Fruit fly (Drosophila melanogaster) whole organism, embryonic: ENCODE measurements around the gene egh.
A peak's percentile ranks its signal among the peaks of the same experiment; 100 is the strongest.

Experiments used
- Aef1 ChIP-seq: fragments of 200-800 bp; sonication (Bioruptor generic); IDR thresholded peaks from 3 replicates; pipeline ENCODE4 v1.3.6; 2022; ENCODE audit warnings: missing biosample characterization, missing genetic modification characterization
- BEAF-32 ChIP-seq: fragments of 200-800 bp; sonication (Bioruptor generic); optimal IDR thresholded peaks from 3 replicates; lab custom pipeline; 2017; ENCODE audit warnings: missing biosample characterization, missing genetic modification characterization, mild to moderate bottlenecking, moderate library complexity, missing genetic modification reagents
- CG11696 ChIP-seq: fragments of 200-800 bp; sonication (Bioruptor generic); IDR thresholded peaks from 2 replicates; pipeline ENCODE4 v1.3.6; 2022; ENCODE audit warnings: missing biosample characterization, missing genetic modification characterization
- CG12659 ChIP-seq: fragments of 200-800 bp; sonication (Bioruptor generic); optimal IDR thresholded peaks from 3 replicates; lab custom pipeline; 2017; ENCODE audit warnings: mild to moderate bottlenecking, missing biosample characterization, missing genetic modification reagents, missing genetic modification characterization
- CG14441 ChIP-seq: fragments of 200-800 bp; sonication (Bioruptor generic); IDR thresholded peaks from 2 replicates; pipeline ENCODE4 v1.3.6; 2022; ENCODE audit warnings: missing biosample characterization, missing genetic modification characterization
- CG14860 ChIP-seq: fragments of 200-800 bp; sonication (Bioruptor generic); IDR thresholded peaks from 3 replicates; pipeline ENCODE4 v1.3.6; 2022; ENCODE audit warnings: missing biosample characterization, missing genetic modification characterization; ENCODE audit not compliant: partially characterized antibody
- CG1529 ChIP-seq: fragments of 200-800 bp; sonication (Bioruptor generic); optimal IDR thresholded peaks from 3 replicates; lab custom pipeline; 2018; ENCODE audit warnings: missing biosample characterization, missing genetic modification characterization
- CG15601 ChIP-seq: fragments of 200-800 bp; sonication (Bioruptor generic); optimal IDR thresholded peaks from 3 replicates; lab custom pipeline; 2019; ENCODE audit warnings: missing biosample characterization, mild to moderate bottlenecking, missing genetic modification characterization, moderate library complexity
- CG16815 ChIP-seq: fragments of 200-800 bp; sonication (Bioruptor generic); optimal IDR thresholded peaks from 3 replicates; lab custom pipeline; 2017; ENCODE audit warnings: missing biosample characterization, mild to moderate bottlenecking, missing genetic modification characterization
- CG2120 ChIP-seq: fragments of 200-800 bp; sonication (Bioruptor generic); optimal IDR thresholded peaks from 3 replicates; lab custom pipeline; 2016; ENCODE audit warnings: missing biosample characterization, missing genetic modification characterization
- CG30403 ChIP-seq: fragments of 200-800 bp; sonication (Bioruptor generic); optimal IDR thresholded peaks from 3 replicates; lab custom pipeline; 2016; ENCODE audit warnings: missing biosample characterization, missing genetic modification characterization
- CG3281 ChIP-seq: fragments of 200-800 bp; sonication (Bioruptor generic); optimal IDR thresholded peaks from 3 replicates; lab custom pipeline; 2017; ENCODE audit warnings: missing biosample characterization, mild to moderate bottlenecking, missing genetic modification characterization
- CG3407 ChIP-seq: fragments of 200-800 bp; sonication (Bioruptor generic); optimal IDR thresholded peaks from 2 replicates; lab custom pipeline; 2018; ENCODE audit warnings: missing biosample characterization, mild to moderate bottlenecking, missing genetic modification characterization
- CG3838 ChIP-seq: fragments of 200-800 bp; sonication (Bioruptor generic); optimal IDR thresholded peaks from 3 replicates; lab custom pipeline; 2016; ENCODE audit warnings: missing biosample characterization, missing genetic modification characterization
- CG4854 ChIP-seq: fragments of 200-800 bp; sonication (Bioruptor generic); optimal IDR thresholded peaks from 2 replicates; lab custom pipeline; 2016; ENCODE audit warnings: missing biosample characterization, missing genetic modification characterization, inconsistent platforms
- CG7745 ChIP-seq: fragments of 200-800 bp; sonication (Bioruptor generic); optimal IDR thresholded peaks from 2 replicates; lab custom pipeline; 2018; ENCODE audit warnings: missing biosample characterization, mild to moderate bottlenecking, missing genetic modification characterization, moderate library complexity
- CG7786 ChIP-seq: fragments of 200-800 bp; sonication (Bioruptor generic); optimal IDR thresholded peaks from 2 replicates; lab custom pipeline; 2016; ENCODE audit warnings: missing biosample characterization, missing genetic modification characterization
- CG9437 ChIP-seq: fragments of 200-800 bp; sonication (Bioruptor generic); optimal IDR thresholded peaks from 2 replicates; lab custom pipeline; 2018; ENCODE audit warnings: missing biosample characterization, mild to moderate bottlenecking, missing genetic modification characterization
- Dad ChIP-seq: fragments of 200-800 bp; sonication (Bioruptor generic); optimal IDR thresholded peaks from 3 replicates; lab custom pipeline; 2016; ENCODE audit warnings: missing biosample characterization, missing genetic modification characterization
- Dbx ChIP-seq: fragments of 200-800 bp; sonication (Bioruptor generic); IDR thresholded peaks from 3 replicates; pipeline ENCODE4 v1.3.6; 2022; ENCODE audit warnings: missing biosample characterization, missing genetic modification characterization
- Deaf1 ChIP-seq: fragments of 200-800 bp; optimal IDR thresholded peaks from 3 replicates; lab custom pipeline; 2019; ENCODE audit warnings: missing biosample characterization, mild to moderate bottlenecking, missing genetic modification characterization, moderate library complexity
- Dfd ChIP-seq, 2 experiments: fragments of >200 bp; optimal IDR thresholded peaks; 2 replicates each; lab custom pipeline; 2017; ENCODE audit warnings: missing biosample characterization in 2 of 2, missing genetic modification characterization in 2 of 2
- ERR ChIP-seq: fragments of 200-800 bp; sonication (Bioruptor generic); optimal IDR thresholded peaks from 2 replicates; lab custom pipeline; 2016; ENCODE audit warnings: missing biosample characterization, missing genetic modification characterization
- HLH54F ChIP-seq: fragments of 200-800 bp; sonication (Bioruptor generic); optimal IDR thresholded peaks from 3 replicates; lab custom pipeline; 2016; ENCODE audit warnings: missing biosample characterization, missing genetic modification characterization
- Ptx1 ChIP-seq: fragments of 200-800 bp; sonication (Bioruptor generic); IDR thresholded peaks from 2 replicates; pipeline ENCODE4 v1.3.6; 2022; ENCODE audit warnings: missing biosample characterization, missing genetic modification characterization
- Scr ChIP-seq: fragments of 200-800 bp; sonication (Bioruptor generic); IDR thresholded peaks from 2 replicates; pipeline ENCODE4 v1.3.6; 2022; ENCODE audit warnings: missing biosample characterization, missing genetic modification characterization; ENCODE audit not compliant: partially characterized antibody
- Spps ChIP-seq: fragments of 200-800 bp; sonication (Bioruptor generic); optimal IDR thresholded peaks from 2 replicates; lab custom pipeline; 2018; ENCODE audit warnings: missing biosample characterization, mild to moderate bottlenecking, missing genetic modification characterization
- Sry-δ ChIP-seq: fragments of 200-800 bp; sonication (Bioruptor generic); optimal IDR thresholded peaks from 2 replicates; lab custom pipeline; 2016; ENCODE audit warnings: missing biosample characterization, missing genetic modification characterization
- Usf ChIP-seq: fragments of 200-800 bp; sonication (Bioruptor generic); optimal IDR thresholded peaks from 2 replicates; lab custom pipeline; 2017; ENCODE audit warnings: missing genotype, missing biosample characterization, missing genetic modification characterization
- ac ChIP-seq: fragments of 200-800 bp; sonication (Bioruptor generic); optimal IDR thresholded peaks from 3 replicates; lab custom pipeline; 2017; ENCODE audit warnings: missing biosample characterization, mild to moderate bottlenecking, missing genetic modification characterization
- al ChIP-seq: fragments of 200-800 bp; sonication (Bioruptor generic); IDR thresholded peaks from 2 replicates; pipeline ENCODE4 v1.3.6; 2022; ENCODE audit warnings: missing biosample characterization, missing genetic modification characterization
- ap ChIP-seq: fragments of 200-800 bp; sonication (Bioruptor generic); IDR thresholded peaks from 2 replicates; pipeline ENCODE4 v1.3.6; 2022; ENCODE audit warnings: missing biosample characterization, missing genetic modification characterization
- bab2 ChIP-seq: fragments of 200-800 bp; sonication (Bioruptor generic); optimal IDR thresholded peaks from 2 replicates; lab custom pipeline; 2016; ENCODE audit warnings: missing biosample characterization, missing genetic modification characterization
- bsh ChIP-seq, 2 experiments: fragments of 200-800 bp; sonication (Bioruptor generic); optimal IDR thresholded peaks; 2 replicates each; lab custom pipeline; 2017 to 2018; ENCODE audit warnings: mild to moderate bottlenecking in 2 of 2, missing biosample characterization in 2 of 2, missing genetic modification characterization in 2 of 2, moderate library complexity in 1 of 2
- btn ChIP-seq: fragments of 200-800 bp; sonication (Bioruptor generic); optimal IDR thresholded peaks from 2 replicates; lab custom pipeline; 2016; ENCODE audit warnings: missing biosample characterization, missing genetic modification characterization
- cato ChIP-seq: fragments of 200-800 bp; sonication (Bioruptor generic); optimal IDR thresholded peaks from 2 replicates; lab custom pipeline; 2016; ENCODE audit warnings: missing biosample characterization, missing genetic modification characterization, borderline replicate concordance
- chinmo ChIP-seq: fragments of 200-800 bp; sonication (Bioruptor generic); IDR thresholded peaks from 4 replicates; pipeline ENCODE4 v1.3.6; 2022; ENCODE audit warnings: missing biosample characterization, missing genetic modification characterization; ENCODE audit not compliant: partially characterized antibody
- cwo ChIP-seq: fragments of 200-800 bp; sonication (Bioruptor generic); optimal IDR thresholded peaks from 3 replicates; lab custom pipeline; 2017; ENCODE audit warnings: missing biosample characterization, missing genetic modification characterization, mild to moderate bottlenecking, moderate library complexity, missing genetic modification reagents
- ems ChIP-seq: fragments of 200-800 bp; sonication (Bioruptor generic); optimal IDR thresholded peaks from 3 replicates; lab custom pipeline; 2016; ENCODE audit warnings: missing biosample characterization, missing genetic modification characterization
- esg ChIP-seq: fragments of 200-800 bp; sonication (Bioruptor generic); conservative IDR thresholded peaks from 2 replicates; pipeline ENCODE4 v1.3.6; 2022; ENCODE audit warnings: missing biosample characterization, missing genetic modification characterization
- gt ChIP-seq: fragments of 200-800 bp; sonication (Bioruptor generic); IDR thresholded peaks from 2 replicates; pipeline ENCODE4 v1.3.6; 2022; ENCODE audit warnings: missing biosample characterization, missing genetic modification characterization
- h ChIP-seq: fragments of >200 bp; optimal IDR thresholded peaks from 2 replicates; lab custom pipeline; 2017
- ham ChIP-seq: fragments of 200-800 bp; sonication (Bioruptor generic); IDR thresholded peaks from 2 replicates; pipeline ENCODE4 v1.3.6; 2022; ENCODE audit warnings: missing biosample characterization, missing genetic modification characterization
- klu ChIP-seq: fragments of 200-800 bp; sonication (Bioruptor generic); IDR thresholded peaks from 2 replicates; pipeline ENCODE4 v1.3.6; 2022; ENCODE audit warnings: missing biosample characterization, missing genetic modification characterization
- nerfin-2 ChIP-seq: fragments of 200-800 bp; sonication (Bioruptor generic); IDR thresholded peaks from 2 replicates; pipeline ENCODE4 v1.3.6; 2022; ENCODE audit warnings: missing biosample characterization, missing genetic modification characterization; ENCODE audit not compliant: partially characterized antibody
- nom ChIP-seq: fragments of 200-800 bp; sonication (Bioruptor generic); optimal IDR thresholded peaks from 2 replicates; lab custom pipeline; 2017; ENCODE audit warnings: missing biosample characterization, missing genetic modification characterization, mild to moderate bottlenecking, moderate library complexity, missing genetic modification reagents
- psq ChIP-seq: fragments of 200-800 bp; sonication (Bioruptor generic); optimal IDR thresholded peaks from 2 replicates; lab custom pipeline; 2017; ENCODE audit warnings: missing biosample characterization, missing genetic modification characterization
- repo ChIP-seq: fragments of 200-800 bp; sonication (Bioruptor generic); optimal IDR thresholded peaks from 2 replicates; lab custom pipeline; 2016; ENCODE audit warnings: missing biosample characterization, missing genetic modification characterization
- ro ChIP-seq: fragments of 200-800 bp; sonication (Bioruptor generic); IDR thresholded peaks from 2 replicates; pipeline ENCODE4 v1.3.6; 2022; ENCODE audit warnings: missing biosample characterization, missing genetic modification characterization
- scrt ChIP-seq: fragments of 200-800 bp; sonication (Bioruptor generic); optimal IDR thresholded peaks from 2 replicates; lab custom pipeline; 2018; ENCODE audit warnings: missing biosample characterization, mild to moderate bottlenecking, missing genetic modification characterization, moderate library complexity
- toy ChIP-seq: fragments of 200-800 bp; sonication (Bioruptor generic); IDR thresholded peaks from 2 replicates; pipeline ENCODE4 v1.3.6; 2022; ENCODE audit warnings: missing biosample characterization, missing genetic modification characterization
- zen ChIP-seq: fragments of 200-800 bp; sonication (Bioruptor generic); optimal IDR thresholded peaks from 3 replicates; lab custom pipeline; 2018; ENCODE audit warnings: missing biosample characterization, mild to moderate bottlenecking, missing genetic modification characterization, moderate library complexity

egh gene

DNA sequence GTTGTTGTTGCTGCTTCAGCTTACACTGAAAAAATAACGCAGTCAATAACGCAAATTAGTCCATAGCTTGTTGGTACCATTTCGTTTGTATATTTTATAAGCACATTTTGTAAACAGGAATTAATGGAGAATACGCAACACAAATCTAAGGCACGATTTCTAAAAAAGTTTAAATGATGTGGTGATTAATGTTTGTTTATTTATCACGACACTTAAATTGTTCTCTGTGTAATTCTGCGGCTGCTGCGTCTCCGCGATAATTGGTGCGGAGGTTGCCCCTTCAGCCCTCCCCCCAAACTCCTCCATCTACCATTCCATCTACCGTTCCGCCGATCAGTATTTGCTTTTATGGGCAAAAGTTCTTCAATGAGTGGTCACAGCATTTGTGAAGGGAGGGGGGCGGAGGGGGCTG lies 59.2 kb downstream of the egh start (continued):
- TF ChIP-seq zen (tag; lab: Kevin White, UChicago), result no peak
- peak; percentile 65 for TF ChIP-seq CG30403 (GFP tag; lab: Kevin White, UChicago)
- TF ChIP-seq CG14860, result no peak
- peak; percentile 20 for TF ChIP-seq btn (GFP tag; lab: Kevin White, UChicago)
- TF ChIP-seq nerfin-2 (GFP tag; lab: Robert Waterston, UW), result no peak
- TF ChIP-seq al (GFP tag; lab: Robert Waterston, UW), result 0 out of 2 replicates have a peak, but pooled peaks have one; percentile 11
- no peak for TF ChIP-seq Spps (tag; lab: Kevin White, UChicago)
- no peak for TF ChIP-seq BEAF-32
- peak; percentile 60 for TF ChIP-seq HLH54F (GFP tag; lab: Kevin White, UChicago)
- TF ChIP-seq ERR (GFP tag; lab: Kevin White, UChicago), result no peak
- TF ChIP-seq toy, result no peak
- no peak for TF ChIP-seq h (lab: Kevin White, UChicago)
- peak; percentile 43 for TF ChIP-seq CG12659 (GFP tag; lab: Kevin White, UChicago)
- TF ChIP-seq cato (GFP tag; lab: Kevin White, UChicago), result no peak
- peak; percentile 36 for TF ChIP-seq CG1529 (GFP tag; lab: Kevin White, UChicago)
- no peak for TF ChIP-seq CG3838 (GFP tag; lab: Kevin White, UChicago)
- TF ChIP-seq cwo (GFP tag; lab: Kevin White, UChicago), result peak; percentile 60
- peak; percentile 24 for TF ChIP-seq CG16815 (GFP tag; lab: Kevin White, UChicago)
- TF ChIP-seq chinmo (GFP tag; lab: Robert Waterston, UW), result no peak
- 0 out of 3 replicates have a peak, but pooled peaks have one; percentile 42 for TF ChIP-seq Dbx (GFP tag; lab: Robert Waterston, UW)
- TF ChIP-seq ac (GFP tag; lab: Kevin White, UChicago), result no peak
- TF ChIP-seq Sry-δ (GFP tag; lab: Kevin White, UChicago), result no peak
- peak; percentile 71 for TF ChIP-seq CG2120 (GFP tag; lab: Kevin White, UChicago)
- no peak for TF ChIP-seq Dfd (GFP tag; optimal IDR thresholded peaks at IDR 0.05; lab: Kevin White, UChicago)
- TF ChIP-seq Scr (GFP tag; lab: Robert Waterston, UW), result no peak
- no peak for TF ChIP-seq gt (GFP tag; lab: Robert Waterston, UW)
- TF ChIP-seq Ptx1 (GFP tag; lab: Robert Waterston, UW), result peak; percentile 68
- TF ChIP-seq CG15601 (tag; lab: Kevin White, UChicago), result peak; percentile 33
- peak; percentile 47 for TF ChIP-seq esg (GFP tag; lab: Robert Waterston, UW)
- peak; percentile 60 to 74 for TF ChIP-seq bsh (GFP tag; optimal IDR thresholded peaks at IDR 0.05; lab: Kevin White, UChicago)
- TF ChIP-seq CG3407, result peak; percentile 29
- TF ChIP-seq Deaf1 (tag; lab: Kevin White, UChicago), result peak; percentile 26
- TF ChIP-seq ham (GFP tag; lab: Robert Waterston, UW), result no peak
- TF ChIP-seq klu (GFP tag; lab: Robert Waterston, UW), result no peak
- TF ChIP-seq CG11696, result no peak
- TF ChIP-seq Dad (GFP tag; lab: Kevin White, UChicago), result peak; percentile 44
- TF ChIP-seq ro (GFP tag; lab: Robert Waterston, UW), result no peak
- TF ChIP-seq CG7786 (GFP tag; lab: Kevin White, UChicago), result peak; percentile 50
- no peak for TF ChIP-seq ap (GFP tag; lab: Robert Waterston, UW)
- TF ChIP-seq Usf, result no peak
- peak; percentile 56 for TF ChIP-seq bab2 (GFP tag; lab: Kevin White, UChicago)
- TF ChIP-seq CG14441 (GFP tag; lab: Robert Waterston, UW), result peak; percentile 51
- peak; percentile 34 for TF ChIP-seq scrt
- TF ChIP-seq Aef1 (GFP tag; lab: Robert Waterston, UW), result peak; percentile 54; the same call in 2 of the 3 replicates
- TF ChIP-seq ems (GFP tag; lab: Kevin White, UChicago), result peak; percentile 54
- no peak for TF ChIP-seq psq (GFP tag; lab: Kevin White, UChicago)
- no peak for TF ChIP-seq CG4854
- no peak for TF ChIP-seq CG7745
- peak; percentile 58 for TF ChIP-seq CG3281 (GFP tag; lab: Kevin White, UChicago)
- TF ChIP-seq repo (GFP tag; lab: Kevin White, UChicago), result peak; percentile 48
- TF ChIP-seq nom (GFP tag; lab: Kevin White, UChicago), result peak; percentile 88
- no peak for TF ChIP-seq CG9437 (GFP tag; lab: Kevin White, UChicago)
